Fruit fly (Drosophila melanogaster) whole organism, embryonic: ENCODE results near the gene CG14043.

Source experiments
- Ada2b ChIP-seq: fragments of 200-800 bp; sonication (Bioruptor generic); IDR thresholded peaks from 2 replicates; pipeline ENCODE4 v1.3.6; 2022; ENCODE audit warnings: missing biosample characterization, missing genetic modification characterization
- BEAF-32 ChIP-seq: fragments of 200-800 bp; sonication (Bioruptor generic); optimal IDR thresholded peaks from 3 replicates; lab custom pipeline; 2017; ENCODE audit warnings: missing biosample characterization, missing genetic modification characterization, mild to moderate bottlenecking, moderate library complexity, missing genetic modification reagents
- CG10147 ChIP-seq: fragments of 200-800 bp; sonication (Bioruptor generic); optimal IDR thresholded peaks from 2 replicates; lab custom pipeline; 2019; ENCODE audit warnings: missing biosample characterization, mild to moderate bottlenecking, missing genetic modification characterization, moderate library complexity
- CG10366 ChIP-seq: fragments of 200-800 bp; sonication (Bioruptor generic); IDR thresholded peaks from 2 replicates; pipeline ENCODE4 v1.3.6; 2022; ENCODE audit warnings: missing biosample characterization, missing genetic modification characterization
- CG11456 ChIP-seq: fragments of 200-800 bp; sonication (Bioruptor generic); IDR thresholded peaks from 3 replicates; pipeline ENCODE4 v1.3.6; 2022; ENCODE audit warnings: missing biosample characterization, missing genetic modification characterization
- CG11695 ChIP-seq: fragments of 200-800 bp; sonication (Bioruptor generic); IDR thresholded peaks from 3 replicates; pipeline ENCODE4 v1.3.6; 2022; ENCODE audit warnings: missing biosample characterization, missing genetic modification characterization
- CG12155 ChIP-seq: fragments of 200-800 bp; sonication (Bioruptor generic); optimal IDR thresholded peaks from 3 replicates; lab custom pipeline; 2016; ENCODE audit warnings: missing biosample characterization, missing genetic modification characterization
- CG12299 ChIP-seq: fragments of 200-800 bp; sonication (Bioruptor generic); optimal IDR thresholded peaks from 2 replicates; lab custom pipeline; 2018; ENCODE audit warnings: missing biosample characterization, mild to moderate bottlenecking, missing genetic modification characterization
- CG17361 ChIP-seq: fragments of 200-800 bp; sonication (Bioruptor generic); IDR thresholded peaks from 3 replicates; pipeline ENCODE4 v1.3.6; 2022; ENCODE audit warnings: missing biosample characterization, missing genetic modification characterization
- CG17385 ChIP-seq: fragments of 200-800 bp; sonication (Bioruptor generic); optimal IDR thresholded peaks from 3 replicates; lab custom pipeline; 2018; ENCODE audit warnings: missing biosample characterization, mild to moderate bottlenecking, missing genetic modification characterization
- CG18599 ChIP-seq: fragments of 200-800 bp; sonication (Bioruptor generic); optimal IDR thresholded peaks from 3 replicates; lab custom pipeline; 2017; ENCODE audit warnings: missing biosample characterization, missing genetic modification characterization, mild to moderate bottlenecking, moderate library complexity, missing genetic modification reagents
- CG2202 ChIP-seq: fragments of 200-800 bp; sonication (Bioruptor generic); optimal IDR thresholded peaks from 2 replicates; lab custom pipeline; 2018; ENCODE audit warnings: missing biosample characterization, mild to moderate bottlenecking, missing genetic modification characterization
- CG34224 ChIP-seq: fragments of 200-800 bp; sonication (Bioruptor generic); IDR thresholded peaks from 3 replicates; pipeline ENCODE4 v1.3.6; 2022; ENCODE audit warnings: missing biosample characterization, missing genetic modification characterization; ENCODE audit not compliant: partially characterized antibody
- CG42726 ChIP-seq: fragments of 200-800 bp; sonication (Bioruptor generic); IDR thresholded peaks from 2 replicates; pipeline ENCODE4 v1.3.6; 2022; ENCODE audit warnings: missing biosample characterization, missing genetic modification characterization; ENCODE audit not compliant: partially characterized antibody
- CG9797 ChIP-seq: fragments of 200-800 bp; sonication (Bioruptor generic); optimal IDR thresholded peaks from 3 replicates; lab custom pipeline; 2018; ENCODE audit warnings: missing biosample characterization, mild to moderate bottlenecking, missing genetic modification characterization
- CoRest ChIP-seq: fragments of 200-800 bp; sonication (Bioruptor generic); optimal IDR thresholded peaks from 3 replicates; lab custom pipeline; 2018; ENCODE audit warnings: missing biosample characterization, mild to moderate bottlenecking, missing genetic modification characterization, moderate library complexity
- Dfd ChIP-seq, 2 experiments: fragments of >200 bp; optimal IDR thresholded peaks; 2 replicates each; lab custom pipeline; 2017; ENCODE audit warnings: missing biosample characterization in 2 of 2, missing genetic modification characterization in 2 of 2
- Dref ChIP-seq: fragments of 200-800 bp; sonication (Bioruptor generic); IDR thresholded peaks from 2 replicates; pipeline ENCODE4 v1.3.6; 2022; ENCODE audit warnings: missing biosample characterization, missing genetic modification characterization
- E2f1 ChIP-seq: fragments of 200-800 bp; sonication (Bioruptor generic); IDR thresholded peaks from 2 replicates; pipeline ENCODE4 v1.3.6; 2022; ENCODE audit warnings: missing biosample characterization, missing genetic modification characterization
- H15 ChIP-seq: fragments of 200-800 bp; sonication (Bioruptor generic); IDR thresholded peaks from 3 replicates; pipeline ENCODE4 v1.3.6; 2022; ENCODE audit warnings: missing biosample characterization, missing genetic modification characterization
- HLH4C ChIP-seq: fragments of 200-800 bp; sonication (Bioruptor generic); IDR thresholded peaks from 3 replicates; pipeline ENCODE4 v1.3.6; 2022; ENCODE audit warnings: missing biosample characterization, missing genetic modification characterization; ENCODE audit not compliant: partially characterized antibody
- Mes4 ChIP-seq: fragments of 200-800 bp; sonication (Bioruptor generic); optimal IDR thresholded peaks from 2 replicates; lab custom pipeline; 2016; ENCODE audit warnings: missing biosample characterization, missing genetic modification characterization
- Ptx1 ChIP-seq: fragments of 200-800 bp; sonication (Bioruptor generic); IDR thresholded peaks from 2 replicates; pipeline ENCODE4 v1.3.6; 2022; ENCODE audit warnings: missing biosample characterization, missing genetic modification characterization
- Rfx ChIP-seq: fragments of 200-800 bp; sonication (Bioruptor generic); IDR thresholded peaks from 2 replicates; pipeline ENCODE4 v1.3.6; 2022; ENCODE audit warnings: missing biosample characterization, missing genetic modification characterization
- Sox102F ChIP-seq: fragments of 200-800 bp; sonication (Bioruptor generic); optimal IDR thresholded peaks from 2 replicates; lab custom pipeline; 2018; ENCODE audit warnings: missing biosample characterization, mild to moderate bottlenecking, missing genetic modification characterization, moderate library complexity
- Stat92E ChIP-seq, 3 experiments: fragments of >200 bp in 2 of 3; fragments of 200-800 bp in 1 of 3; sonication (Bioruptor generic) in 1 of 3; optimal IDR thresholded peaks; 2 replicates each; lab custom pipeline; 2017 to 2019; ENCODE audit warnings: missing biosample characterization in 3 of 3, missing genetic modification characterization in 3 of 3, mild to moderate bottlenecking in 1 of 3, moderate library complexity in 1 of 3
- Trl ChIP-seq, 3 experiments: fragments of >200 bp in 2 of 3; fragments of 200-800 bp in 1 of 3; sonication (Bioruptor generic) in 1 of 3; optimal IDR thresholded peaks; 2 replicates in 1 of 3; 3 replicates in 2 of 3; lab custom pipeline; 2016 to 2017; ENCODE audit warnings: missing biosample characterization in 1 of 3, missing genetic modification characterization in 1 of 3
- aop ChIP-seq: fragments of 200-800 bp; sonication (Bioruptor generic); IDR thresholded peaks from 2 replicates; pipeline ENCODE4 v1.3.6; 2022; ENCODE audit warnings: missing biosample characterization, missing genetic modification characterization
- bab2 ChIP-seq: fragments of 200-800 bp; sonication (Bioruptor generic); optimal IDR thresholded peaks from 2 replicates; lab custom pipeline; 2016; ENCODE audit warnings: missing biosample characterization, missing genetic modification characterization
- bbx ChIP-seq: fragments of 200-800 bp; sonication (Bioruptor generic); IDR thresholded peaks from 2 replicates; pipeline ENCODE4 v1.3.6; 2022; ENCODE audit warnings: missing biosample characterization, missing genetic modification characterization; ENCODE audit not compliant: partially characterized antibody
- cas ChIP-seq: fragments of 200-800 bp; sonication (Bioruptor generic); IDR thresholded peaks from 2 replicates; pipeline ENCODE4 v1.3.6; 2022; ENCODE audit warnings: missing biosample characterization, missing genetic modification characterization
- ci ChIP-seq: fragments of 200-800 bp; sonication (Bioruptor generic); IDR thresholded peaks from 3 replicates; pipeline ENCODE4 v1.3.6; 2022; ENCODE audit warnings: missing biosample characterization, missing genetic modification characterization
- dm ChIP-seq: fragments of 200-800 bp; sonication (Bioruptor generic); optimal IDR thresholded peaks from 3 replicates; lab custom pipeline; 2016; ENCODE audit warnings: missing biosample characterization, missing genetic modification characterization
- ham ChIP-seq: fragments of 200-800 bp; sonication (Bioruptor generic); IDR thresholded peaks from 2 replicates; pipeline ENCODE4 v1.3.6; 2022; ENCODE audit warnings: missing biosample characterization, missing genetic modification characterization
- inv ChIP-seq: fragments of 200-800 bp; sonication (Bioruptor generic); IDR thresholded peaks from 2 replicates; pipeline ENCODE4 v1.3.6; 2022; ENCODE audit warnings: missing biosample characterization, missing genetic modification characterization; ENCODE audit not compliant: partially characterized antibody
- kni ChIP-seq: fragments of 200-800 bp; sonication (Bioruptor generic); optimal IDR thresholded peaks from 3 replicates; lab custom pipeline; 2017; ENCODE audit warnings: mild to moderate bottlenecking, missing biosample characterization, missing genetic modification reagents, missing genetic modification characterization
- knrl ChIP-seq: fragments of 200-800 bp; sonication (Bioruptor generic); IDR thresholded peaks from 3 replicates; pipeline ENCODE4 v1.3.6; 2022; ENCODE audit warnings: missing biosample characterization, missing genetic modification characterization; ENCODE audit not compliant: partially characterized antibody
- lab ChIP-seq: fragments of 200-800 bp; sonication (Bioruptor generic); optimal IDR thresholded peaks from 3 replicates; lab custom pipeline; 2017; ENCODE audit warnings: missing biosample characterization, missing genetic modification characterization, mild to moderate bottlenecking, moderate library complexity, missing genetic modification reagents
- mld ChIP-seq: fragments of 200-800 bp; sonication (Bioruptor generic); IDR thresholded peaks from 3 replicates; pipeline ENCODE4 v1.3.6; 2022; ENCODE audit warnings: missing biosample characterization, missing genetic modification characterization; ENCODE audit not compliant: partially characterized antibody
- psq ChIP-seq: fragments of 200-800 bp; sonication (Bioruptor generic); optimal IDR thresholded peaks from 2 replicates; lab custom pipeline; 2017; ENCODE audit warnings: missing biosample characterization, missing genetic modification characterization
- pzg ChIP-seq: fragments of 200-800 bp; sonication (Bioruptor generic); optimal IDR thresholded peaks from 3 replicates; lab custom pipeline; 2018; ENCODE audit warnings: missing biosample characterization, mild to moderate bottlenecking, missing genetic modification characterization, moderate library complexity
- sima ChIP-seq: fragments of 200-800 bp; sonication (Bioruptor generic); optimal IDR thresholded peaks from 2 replicates; lab custom pipeline; 2016; ENCODE audit warnings: missing biosample characterization, missing genetic modification characterization
- stwl ChIP-seq: fragments of 200-800 bp; sonication (Bioruptor generic); optimal IDR thresholded peaks from 3 replicates; lab custom pipeline; 2018; ENCODE audit warnings: missing biosample characterization, mild to moderate bottlenecking, missing genetic modification characterization, moderate library complexity
- sug ChIP-seq: fragments of 200-800 bp; optimal IDR thresholded peaks from 2 replicates; lab custom pipeline; 2019; ENCODE audit warnings: missing biosample characterization, mild to moderate bottlenecking, missing genetic modification characterization, moderate library complexity
- tap ChIP-seq: fragments of 200-800 bp; optimal IDR thresholded peaks from 3 replicates; lab custom pipeline; 2019; ENCODE audit warnings: missing biosample characterization, mild to moderate bottlenecking, missing genetic modification characterization, moderate library complexity
- tin ChIP-seq: fragments of 200-800 bp; sonication (Bioruptor generic); optimal IDR thresholded peaks from 3 replicates; lab custom pipeline; 2016; ENCODE audit warnings: missing biosample characterization, missing genetic modification characterization
- wor ChIP-seq: fragments of 200-800 bp; sonication (Bioruptor generic); IDR thresholded peaks from 2 replicates; pipeline ENCODE4 v1.3.6; 2022; ENCODE audit warnings: missing biosample characterization, missing genetic modification characterization

CG14043 gene

DNA sequence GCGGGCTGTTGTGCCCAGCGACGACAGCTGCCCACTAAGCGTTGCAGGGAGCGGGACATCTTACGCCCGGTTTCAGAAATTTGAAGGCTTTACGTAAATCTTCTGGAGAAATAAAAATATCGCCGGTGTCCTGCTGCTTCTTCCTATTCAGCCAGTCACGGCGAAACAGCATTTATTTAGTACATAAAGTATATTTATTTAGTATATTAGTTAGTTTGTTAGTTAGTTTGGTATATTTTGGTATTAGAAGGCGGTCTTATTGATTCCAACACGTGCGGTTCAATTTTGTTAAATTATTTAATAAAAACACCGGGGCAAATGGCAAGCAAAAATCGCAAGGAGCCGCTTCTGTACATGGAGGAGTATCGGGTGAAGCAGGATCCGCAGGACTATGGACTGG, 2.7 kb upstream of the CG14043 start, which contains the start of the genes Scox and Polr1C (continued):
- TF ChIP-seq CG9797 (GFP tag; lab: Kevin White, UChicago) = peak; percentile 55
- TF ChIP-seq BEAF-32 (GFP tag; lab: Kevin White, UChicago) = peak; percentile 31
- TF ChIP-seq CG12299 = no peak
- TF ChIP-seq pzg (GFP tag; lab: Kevin White, UChicago) = peak; percentile 46
- peak; percentile 19 for TF ChIP-seq stwl
- TF ChIP-seq cas (GFP tag; lab: Robert Waterston, UW) = no peak

DNA sequence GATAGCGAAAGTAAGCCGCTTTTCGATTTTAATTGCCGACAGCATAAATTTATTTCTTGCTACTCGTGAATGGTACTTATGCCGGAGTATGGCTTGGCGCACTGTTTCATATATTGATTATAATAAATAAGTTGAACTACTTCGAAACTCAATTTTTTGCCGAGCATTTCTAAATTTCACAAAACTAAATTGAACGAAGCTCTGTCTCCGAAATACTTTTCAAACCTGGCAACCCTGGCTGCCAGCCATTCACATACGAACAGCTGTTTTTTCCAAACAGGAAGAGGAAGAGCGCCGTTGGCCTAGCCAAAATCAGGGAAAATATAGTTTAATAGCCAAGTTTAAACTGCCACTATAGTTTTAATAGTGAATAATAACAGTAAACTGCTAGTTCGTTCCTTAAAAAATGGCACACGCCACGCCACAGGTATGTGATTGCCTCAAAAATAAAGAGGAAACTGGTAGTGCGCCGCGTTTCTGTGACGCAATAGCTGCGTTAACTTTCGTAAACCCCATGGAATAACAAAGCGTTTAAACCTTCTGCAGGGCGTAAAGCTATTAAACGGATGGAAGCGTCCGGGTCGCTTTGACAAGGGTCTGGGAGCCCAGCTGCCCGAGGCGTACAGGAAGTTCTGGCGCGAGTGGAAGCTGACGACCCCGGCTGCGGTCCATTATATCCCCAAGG, 2.4 kb downstream of the CG14043 start, which contains the start of gene mRpL28:
Gene mRpL28, plus strand, starts transcription at position 246 of the 685 bp plus-strand sequence.
- TF ChIP-seq CG12155 (GFP tag; lab: Kevin White, UChicago) (no peak), CG10147 (peak; percentile 12), CG18599 (GFP tag; lab: Kevin White, UChicago) (no peak), H15 (GFP tag; lab: Robert Waterston, UW) (no peak), CG42726 (GFP tag; lab: Robert Waterston, UW) (no peak), CG2202 (no peak), CG17385 (peak; percentile 98), Mes4 (GFP tag; lab: Kevin White, UChicago) (no peak), E2f1 (GFP tag; lab: Robert Waterston, UW) (no peak), CoRest (tag; lab: Kevin White, UChicago) (peak; percentile 26), HLH4C (0 out of 3 replicates have a peak, but pooled peaks have one; percentile 13), tap (tag; lab: Kevin White, UChicago) (no peak), CG11456 (GFP tag; lab: Robert Waterston, UW) (no peak), lab (GFP tag; lab: Kevin White, UChicago) (no peak), Sox102F (no peak), Stat92E (GFP tag; optimal IDR thresholded peaks at IDR 0.05; lab: Kevin White, UChicago) (no peak), bbx (GFP tag; lab: Robert Waterston, UW) (peak; percentile 56; the same call in 1 of the 2 replicates), kni (GFP tag; lab: Kevin White, UChicago) (no peak), dm (GFP tag; lab: Kevin White, UChicago) (no peak), Ptx1 (GFP tag; lab: Robert Waterston, UW) (0 out of 2 replicates have a peak, but pooled peaks have one; percentile 36), CG34224 (GFP tag; lab: Robert Waterston, UW) (peak; percentile 71), CG10366 (GFP tag; lab: Robert Waterston, UW) (no peak), Dref (GFP tag; lab: Robert Waterston, UW) (no peak), mld (GFP tag; lab: Robert Waterston, UW) (no peak), CG17361 (GFP tag; lab: Robert Waterston, UW) (no peak), sug (tag; lab: Kevin White, UChicago) (peak; percentile 48), sima (GFP tag; lab: Kevin White, UChicago) (no peak), Ada2b (GFP tag; lab: Robert Waterston, UW) (no peak), psq (GFP tag; lab: Kevin White, UChicago) (no peak), tin (GFP tag; lab: Kevin White, UChicago) (no peak), ham (no peak), knrl (no peak), wor (GFP tag; lab: Robert Waterston, UW) (no peak), bab2 (no peak), ci (GFP tag; lab: Robert Waterston, UW) (0 out of 3 replicates have a peak, but pooled peaks have one; percentile 56), CG11695 (no peak), inv (GFP tag; lab: Robert Waterston, UW) (peak; percentile 19; the same call in 1 of the 2 replicates), Dfd (GFP tag; optimal IDR thresholded peaks at IDR 0.05; lab: Kevin White, UChicago) (no peak), Trl (optimal IDR thresholded peaks at IDR 0.05; lab: Kevin White, UChicago) (no peak), Trl (GFP tag; optimal IDR thresholded peaks at IDR 0.05; lab: Kevin White, UChicago) (peak; percentile 15), Rfx (GFP tag; lab: Robert Waterston, UW) (no peak), aop (GFP tag; lab: Robert Waterston, UW) (no peak)
